Fruit fly (Drosophila melanogaster) whole organism, embryonic: Measurements from ENCODE around the gene Lim3.

Experiments used
- Bteb2 ChIP-seq: fragments of 200-800 bp; sonication (Bioruptor generic); optimal IDR thresholded peaks from 2 replicates; lab custom pipeline; 2016; ENCODE audit warnings: missing biosample characterization, missing genetic modification characterization
- CG10366 ChIP-seq: fragments of 200-800 bp; sonication (Bioruptor generic); IDR thresholded peaks from 2 replicates; pipeline ENCODE4 v1.3.6; 2022; ENCODE audit warnings: missing biosample characterization, missing genetic modification characterization
- CG12299 ChIP-seq: fragments of 200-800 bp; sonication (Bioruptor generic); optimal IDR thresholded peaks from 2 replicates; lab custom pipeline; 2018; ENCODE audit warnings: missing biosample characterization, mild to moderate bottlenecking, missing genetic modification characterization
- CG13123 ChIP-seq: fragments of 200-800 bp; sonication (Bioruptor generic); optimal IDR thresholded peaks from 2 replicates; lab custom pipeline; 2016; ENCODE audit warnings: missing biosample characterization, missing genetic modification characterization
- CG14050 ChIP-seq: fragments of 200-800 bp; sonication (Bioruptor generic); IDR thresholded peaks from 3 replicates; pipeline ENCODE4 v1.3.6; 2022; ENCODE audit warnings: missing biosample characterization, missing genetic modification characterization
- CG14860 ChIP-seq: fragments of 200-800 bp; sonication (Bioruptor generic); IDR thresholded peaks from 3 replicates; pipeline ENCODE4 v1.3.6; 2022; ENCODE audit warnings: missing biosample characterization, missing genetic modification characterization; ENCODE audit not compliant: partially characterized antibody
- CG15479 ChIP-seq: fragments of 200-800 bp; sonication (Bioruptor generic); optimal IDR thresholded peaks from 3 replicates; lab custom pipeline; 2019; ENCODE audit warnings: missing biosample characterization, mild to moderate bottlenecking, missing genetic modification characterization, moderate library complexity
- CG16863 ChIP-seq: fragments of 200-800 bp; sonication (Bioruptor generic); optimal IDR thresholded peaks from 3 replicates; lab custom pipeline; 2016; ENCODE audit warnings: missing biosample characterization, missing genetic modification characterization
- CG17361 ChIP-seq: fragments of 200-800 bp; sonication (Bioruptor generic); IDR thresholded peaks from 3 replicates; pipeline ENCODE4 v1.3.6; 2022; ENCODE audit warnings: missing biosample characterization, missing genetic modification characterization
- CG18764 ChIP-seq: fragments of 200-800 bp; sonication (Bioruptor generic); optimal IDR thresholded peaks from 3 replicates; lab custom pipeline; 2016; ENCODE audit warnings: missing biosample characterization, missing genetic modification characterization
- CG2120 ChIP-seq: fragments of 200-800 bp; sonication (Bioruptor generic); optimal IDR thresholded peaks from 3 replicates; lab custom pipeline; 2016; ENCODE audit warnings: missing biosample characterization, missing genetic modification characterization
- CG2199 ChIP-seq: fragments of 200-800 bp; sonication (Bioruptor generic); IDR thresholded peaks from 3 replicates; pipeline ENCODE4 v1.3.6; 2022; ENCODE audit warnings: missing biosample characterization, missing genetic modification characterization
- CG30020 ChIP-seq: fragments of 200-800 bp; optimal IDR thresholded peaks from 2 replicates; lab custom pipeline; 2019; ENCODE audit warnings: missing biosample characterization, mild to moderate bottlenecking, missing genetic modification characterization, moderate library complexity
- CG3407 ChIP-seq: fragments of 200-800 bp; sonication (Bioruptor generic); optimal IDR thresholded peaks from 2 replicates; lab custom pipeline; 2018; ENCODE audit warnings: missing biosample characterization, mild to moderate bottlenecking, missing genetic modification characterization
- CG4617 ChIP-seq: fragments of 200-800 bp; sonication (Bioruptor generic); optimal IDR thresholded peaks from 3 replicates; lab custom pipeline; 2016; ENCODE audit warnings: missing biosample characterization, missing genetic modification characterization, borderline replicate concordance
- CG6254 ChIP-seq: fragments of 200-800 bp; sonication (Bioruptor generic); optimal IDR thresholded peaks from 3 replicates; lab custom pipeline; 2017; ENCODE audit warnings: mild to moderate bottlenecking, missing biosample characterization, missing genetic modification reagents, missing genetic modification characterization
- CG7271 ChIP-seq: fragments of 200-800 bp; sonication (Bioruptor generic); optimal IDR thresholded peaks from 2 replicates; lab custom pipeline; 2018; ENCODE audit warnings: missing biosample characterization, mild to moderate bottlenecking, missing genetic modification characterization, moderate library complexity
- CG7372 ChIP-seq: fragments of 200-800 bp; sonication (Bioruptor generic); IDR thresholded peaks from 2 replicates; pipeline ENCODE4 v1.3.6; 2022; ENCODE audit warnings: missing biosample characterization, missing genetic modification characterization
- CG7839 ChIP-seq: fragments of 200-800 bp; sonication (Bioruptor generic); optimal IDR thresholded peaks from 3 replicates; lab custom pipeline; 2018; ENCODE audit warnings: missing biosample characterization, mild to moderate bottlenecking, missing genetic modification characterization, moderate library complexity
- CG7928 ChIP-seq: fragments of 200-800 bp; sonication (Bioruptor generic); optimal IDR thresholded peaks from 2 replicates; lab custom pipeline; 2017; ENCODE audit warnings: missing biosample characterization, mild to moderate bottlenecking, missing genetic modification characterization
- CG8281 ChIP-seq: fragments of 200-800 bp; sonication (Bioruptor generic); optimal IDR thresholded peaks from 2 replicates; lab custom pipeline; 2018; ENCODE audit warnings: missing biosample characterization, mild to moderate bottlenecking, missing genetic modification characterization, moderate library complexity
- CG9797 ChIP-seq: fragments of 200-800 bp; sonication (Bioruptor generic); optimal IDR thresholded peaks from 3 replicates; lab custom pipeline; 2018; ENCODE audit warnings: missing biosample characterization, mild to moderate bottlenecking, missing genetic modification characterization
- Drgx ChIP-seq: fragments of 200-800 bp; sonication (Bioruptor generic); IDR thresholded peaks from 2 replicates; pipeline ENCODE4 v1.3.6; 2022; ENCODE audit warnings: missing biosample characterization, missing genetic modification characterization
- Ets97D ChIP-seq: fragments of 200-800 bp; sonication (Bioruptor generic); optimal IDR thresholded peaks from 3 replicates; lab custom pipeline; 2016; ENCODE audit warnings: missing biosample characterization, missing genetic modification characterization
- Gug ChIP-seq: fragments of 200-800 bp; sonication (Bioruptor generic); IDR thresholded peaks from 4 replicates; pipeline ENCODE4 v1.3.6; 2022; ENCODE audit warnings: missing biosample characterization, missing genetic modification characterization
- HmgD ChIP-seq: fragments of 200-800 bp; sonication (Bioruptor generic); optimal IDR thresholded peaks from 3 replicates; lab custom pipeline; 2016; ENCODE audit warnings: missing biosample characterization, missing genetic modification characterization
- Hmx ChIP-seq: fragments of 200-800 bp; sonication (Bioruptor generic); optimal IDR thresholded peaks from 2 replicates; lab custom pipeline; 2016; ENCODE audit warnings: missing biosample characterization, missing genetic modification characterization
- Hr3 ChIP-seq: fragments of 200-800 bp; sonication (Bioruptor generic); optimal IDR thresholded peaks from 3 replicates; lab custom pipeline; 2016; ENCODE audit warnings: missing biosample characterization, missing genetic modification characterization
- Hr39 ChIP-seq: fragments of >200 bp; optimal IDR thresholded peaks from 2 replicates; lab custom pipeline; 2017
- Jarid2 ChIP-seq: fragments of 200-800 bp; sonication (Bioruptor generic); optimal IDR thresholded peaks from 3 replicates; lab custom pipeline; 2017; ENCODE audit warnings: mild to moderate bottlenecking, missing biosample characterization, missing genetic modification reagents, missing genetic modification characterization
- NFAT ChIP-seq: fragments of 200-800 bp; sonication (Bioruptor generic); IDR thresholded peaks from 2 replicates; pipeline ENCODE4 v1.3.6; 2022; ENCODE audit warnings: missing biosample characterization, missing genetic modification characterization
- Sox102F ChIP-seq: fragments of 200-800 bp; sonication (Bioruptor generic); optimal IDR thresholded peaks from 2 replicates; lab custom pipeline; 2018; ENCODE audit warnings: missing biosample characterization, mild to moderate bottlenecking, missing genetic modification characterization, moderate library complexity
- Ssrp ChIP-seq: fragments of 200-800 bp; sonication (Bioruptor generic); optimal IDR thresholded peaks from 2 replicates; lab custom pipeline; 2018; ENCODE audit warnings: missing biosample characterization, mild to moderate bottlenecking, missing genetic modification characterization, moderate library complexity
- al ChIP-seq: fragments of 200-800 bp; sonication (Bioruptor generic); IDR thresholded peaks from 2 replicates; pipeline ENCODE4 v1.3.6; 2022; ENCODE audit warnings: missing biosample characterization, missing genetic modification characterization
- ap ChIP-seq: fragments of 200-800 bp; sonication (Bioruptor generic); IDR thresholded peaks from 2 replicates; pipeline ENCODE4 v1.3.6; 2022; ENCODE audit warnings: missing biosample characterization, missing genetic modification characterization
- ara ChIP-seq: fragments of 200-800 bp; sonication (Bioruptor generic); IDR thresholded peaks from 2 replicates; pipeline ENCODE4 v1.3.6; 2022; ENCODE audit warnings: missing biosample characterization, missing genetic modification characterization
- bbx ChIP-seq: fragments of 200-800 bp; sonication (Bioruptor generic); IDR thresholded peaks from 2 replicates; pipeline ENCODE4 v1.3.6; 2022; ENCODE audit warnings: missing biosample characterization, missing genetic modification characterization; ENCODE audit not compliant: partially characterized antibody
- cwo ChIP-seq: fragments of 200-800 bp; sonication (Bioruptor generic); optimal IDR thresholded peaks from 3 replicates; lab custom pipeline; 2017; ENCODE audit warnings: missing biosample characterization, missing genetic modification characterization, mild to moderate bottlenecking, moderate library complexity, missing genetic modification reagents
- dmrt11E ChIP-seq: fragments of 200-800 bp; sonication (Bioruptor generic); optimal IDR thresholded peaks from 3 replicates; lab custom pipeline; 2018; ENCODE audit warnings: missing biosample characterization, mild to moderate bottlenecking, missing genetic modification characterization, moderate library complexity
- eyg ChIP-seq: fragments of 200-800 bp; sonication (Bioruptor generic); optimal IDR thresholded peaks from 3 replicates; lab custom pipeline; 2016; ENCODE audit warnings: missing biosample characterization, missing genetic modification characterization
- gfzf ChIP-seq: fragments of 200-800 bp; sonication (Bioruptor generic); optimal IDR thresholded peaks from 2 replicates; lab custom pipeline; 2016; ENCODE audit warnings: missing biosample characterization, mild to moderate bottlenecking, missing genetic modification characterization, moderate library complexity
- gsb ChIP-seq: fragments of 200-800 bp; sonication (Bioruptor generic); IDR thresholded peaks from 2 replicates; pipeline ENCODE4 v1.3.6; 2022; ENCODE audit warnings: missing biosample characterization, missing genetic modification characterization
- hb ChIP-seq: fragments of 200-800 bp; sonication (Bioruptor generic); IDR thresholded peaks from 3 replicates; pipeline ENCODE4 v1.3.6; 2022; ENCODE audit warnings: missing biosample characterization, missing genetic modification characterization; ENCODE audit not compliant: partially characterized antibody
- odd ChIP-seq: fragments of 200-800 bp; sonication (Bioruptor generic); optimal IDR thresholded peaks from 2 replicates; lab custom pipeline; 2017; ENCODE audit warnings: missing biosample characterization, mild to moderate bottlenecking, missing genetic modification characterization
- org-1 ChIP-seq: fragments of 200-800 bp; sonication (Bioruptor generic); optimal IDR thresholded peaks from 2 replicates; lab custom pipeline; 2017; ENCODE audit warnings: missing biosample characterization, missing genetic modification characterization
- otp ChIP-seq: fragments of 200-800 bp; sonication (Bioruptor generic); IDR thresholded peaks from 3 replicates; pipeline ENCODE4, ENCODE4 v1.3.6; 2022; ENCODE audit warnings: missing biosample characterization, missing genetic modification characterization
- pho ChIP-seq: fragments of 200-800 bp; sonication (Bioruptor generic); optimal IDR thresholded peaks from 2 replicates; lab custom pipeline; 2016; ENCODE audit warnings: missing biosample characterization, missing genetic modification characterization
- pros ChIP-seq: fragments of 200-800 bp; sonication (Bioruptor generic); optimal IDR thresholded peaks from 3 replicates; lab custom pipeline; 2019; ENCODE audit warnings: missing biosample characterization, mild to moderate bottlenecking, missing genetic modification characterization, moderate library complexity
- ttk ChIP-seq: fragments of 200-800 bp; sonication (Bioruptor generic); IDR thresholded peaks from 2 replicates; pipeline ENCODE4 v2.1.2; 2022; ENCODE audit warnings: missing biosample characterization, missing genetic modification characterization
- tx ChIP-seq: fragments of 200-800 bp; sonication (Bioruptor generic); optimal IDR thresholded peaks from 2 replicates; lab custom pipeline; 2016; ENCODE audit warnings: missing biosample characterization, missing genetic modification characterization
- unpg ChIP-seq: fragments of 200-800 bp; sonication (Bioruptor generic); optimal IDR thresholded peaks from 3 replicates; lab custom pipeline; 2018; ENCODE audit warnings: missing biosample characterization, mild to moderate bottlenecking, missing genetic modification characterization, moderate library complexity
- vnd ChIP-seq: fragments of 200-800 bp; sonication (Bioruptor generic); IDR thresholded peaks from 3 replicates; pipeline ENCODE4 v1.3.6; 2022; ENCODE audit warnings: missing biosample characterization, missing genetic modification characterization; ENCODE audit not compliant: partially characterized antibody
- yki ChIP-seq: fragments of >200 bp; optimal IDR thresholded peaks from 3 replicates; lab custom pipeline; 2018

Lim3 gene

dm6 chr2L:19140984-19141262 is 32.7 kb upstream of the Lim3 start (continued):
- TF ChIP-seq Gug (GFP tag; lab: Robert Waterston, UW) (peak; percentile 27; the same call in 1 of the 4 replicates), CG4617 (no peak), Hmx (GFP tag; lab: Kevin White, UChicago) (no peak), unpg (peak; percentile 31), ttk (no peak), CG15479 (GFP tag; lab: Kevin White, UChicago) (no peak), CG10366 (GFP tag; lab: Robert Waterston, UW) (no peak), al (0 out of 2 replicates have a peak, but pooled peaks have one; percentile 16), pho (GFP tag; lab: Kevin White, UChicago) (peak; percentile 39), ara (GFP tag; lab: Robert Waterston, UW) (no peak), Bteb2 (GFP tag; lab: Kevin White, UChicago) (no peak), dmrt11E (tag; lab: Kevin White, UChicago) (no peak), Ets97D (GFP tag; lab: Kevin White, UChicago) (no peak), Sox102F (GFP tag; lab: Kevin White, UChicago) (peak; percentile 31), CG9797 (GFP tag; lab: Kevin White, UChicago) (no peak), vnd (GFP tag; lab: Robert Waterston, UW) (no peak), otp (GFP tag; lab: Robert Waterston, UW) (no peak), cwo (GFP tag; lab: Kevin White, UChicago) (peak; percentile 13), CG12299 (tag; lab: Kevin White, UChicago) (no peak), CG7271 (tag; lab: Kevin White, UChicago) (no peak), CG7928 (GFP tag; lab: Kevin White, UChicago) (no peak), CG17361 (GFP tag; lab: Robert Waterston, UW) (no peak), NFAT (GFP tag; lab: Robert Waterston, UW) (peak; percentile 8; the same call in 1 of the 2 replicates), CG18764 (no peak), CG8281 (tag; lab: Kevin White, UChicago) (no peak), HmgD (GFP tag; lab: Kevin White, UChicago) (no peak), bbx (GFP tag; lab: Robert Waterston, UW) (no peak), ap (no peak), CG7372 (no peak), Hr3 (GFP tag; lab: Kevin White, UChicago) (peak; percentile 2), pros (no peak), gsb (GFP tag; lab: Robert Waterston, UW) (0 out of 2 replicates have a peak, but pooled peaks have one; percentile 41), tx (GFP tag; lab: Kevin White, UChicago) (peak; percentile 1), Ssrp (no peak), CG14860 (GFP tag; lab: Robert Waterston, UW) (no peak), CG6254 (no peak), CG7839 (peak; percentile 65), hb (GFP tag; lab: Robert Waterston, UW) (no peak), CG2199 (no peak), CG30020 (no peak), CG16863 (no peak), CG2120 (GFP tag; lab: Kevin White, UChicago) (peak; percentile 84), yki (lab: Kevin White, UChicago) (no peak), Drgx (GFP tag; lab: Robert Waterston, UW) (peak; percentile 30; the same call in 1 of the 2 replicates), odd (GFP tag; lab: Kevin White, UChicago) (no peak), CG14050 (GFP tag; lab: Robert Waterston, UW) (no peak), Jarid2 (no peak), CG13123 (GFP tag; lab: Kevin White, UChicago) (no peak), eyg (GFP tag; lab: Kevin White, UChicago) (no peak), CG3407 (GFP tag; lab: Kevin White, UChicago) (no peak), gfzf (GFP tag; lab: Kevin White, UChicago) (no peak), org-1 (GFP tag; lab: Kevin White, UChicago) (peak; percentile 4), Hr39 (no peak)
